Worm (Caenorhabditis elegans) whole organism, L4/young adult: ENCODE measurements around the gene C24A3.1.

Experiments
- W03F9.2 ChIP-seq: fragments of 150-350 bp; optimal IDR thresholded peaks from 2 replicates; lab custom pipeline; 2014; ENCODE audit warnings: missing biosample characterization, missing genetic modification characterization
- dao-5 ChIP-seq: sonication (generic microtip); optimal IDR thresholded peaks from 2 replicates; lab custom pipeline; 2016; ENCODE audit warnings: missing genotype, missing genetic modification characterization, moderate library complexity, missing compliant biosample characterization
- him-1 ChIP-seq: sonication (generic microtip); optimal IDR thresholded peaks from 2 replicates; lab custom pipeline; 2016; ENCODE audit warnings: missing genotype, missing genetic modification reagents, missing genetic modification characterization, missing compliant biosample characterization

Gene C24A3.1

DNA sequence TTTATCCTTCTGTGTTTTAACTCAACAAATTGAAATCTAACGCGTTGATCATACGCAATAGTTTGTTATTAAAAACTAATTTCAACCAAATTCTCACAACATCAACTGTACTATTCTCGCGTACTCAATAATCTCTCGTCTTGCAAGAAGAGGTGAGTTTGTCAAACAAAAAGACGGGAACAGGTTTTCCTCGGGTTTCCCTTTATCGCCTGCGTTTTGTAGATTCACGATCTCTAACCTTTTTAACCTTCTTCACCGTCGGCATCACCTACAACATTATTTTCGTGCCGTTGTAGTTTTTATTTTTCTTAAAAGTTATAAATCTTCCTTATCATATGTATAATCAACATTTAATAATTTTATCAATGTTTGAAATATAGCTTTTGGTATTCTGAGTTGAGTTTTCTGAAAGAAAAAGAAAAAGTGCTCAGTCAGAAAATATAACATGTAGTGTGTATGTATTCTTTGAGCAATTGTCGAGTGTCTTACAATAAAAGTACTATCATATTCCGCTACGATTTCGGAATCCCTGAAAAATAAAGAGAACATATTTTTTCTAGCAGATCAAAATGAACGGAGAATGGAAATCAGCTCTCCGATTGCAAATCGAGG lies 30.1 kb downstream of the C24A3.1 start, which contains the start of gene snf-12:
TSS of gene snf-12 (plus strand) at position 562 of the 612 bp plus-strand sequence.
- no peak for TF ChIP-seq W03F9.2 (tag; lab: Kevin White, UChicago)
- TF ChIP-seq him-1 (tag; lab: Kevin White, UChicago): no peak
- TF ChIP-seq dao-5 (tag; lab: Kevin White, UChicago): no peak

DNA sequence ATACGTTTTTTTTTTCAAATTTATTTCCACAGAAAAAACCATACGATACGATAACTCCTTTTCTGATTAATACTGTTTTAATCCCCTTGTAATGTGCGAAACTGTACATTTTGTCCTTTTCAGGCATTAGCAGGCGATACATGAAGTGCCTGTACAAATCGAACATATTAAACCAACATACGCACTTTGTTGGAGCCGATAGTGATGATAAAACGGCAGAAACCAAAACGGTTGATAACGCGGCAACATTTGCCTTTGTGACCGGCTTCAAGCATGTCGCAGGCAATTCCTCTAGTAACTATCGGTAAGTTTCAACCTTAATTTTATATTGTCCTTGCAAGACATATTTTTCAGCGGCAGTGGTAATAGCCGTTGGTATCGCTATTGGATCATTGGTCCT lies 35.4 kb downstream of the C24A3.1 start, which contains the start of gene nep-22:
TSS of gene nep-22 (plus strand) at position 245 of the 400 bp plus-strand sequence.
- TF ChIP-seq dao-5 (tag; lab: Kevin White, UChicago) (no peak), W03F9.2 (tag; lab: Kevin White, UChicago) (no peak), him-1 (tag; lab: Kevin White, UChicago) (no peak)

DNA sequence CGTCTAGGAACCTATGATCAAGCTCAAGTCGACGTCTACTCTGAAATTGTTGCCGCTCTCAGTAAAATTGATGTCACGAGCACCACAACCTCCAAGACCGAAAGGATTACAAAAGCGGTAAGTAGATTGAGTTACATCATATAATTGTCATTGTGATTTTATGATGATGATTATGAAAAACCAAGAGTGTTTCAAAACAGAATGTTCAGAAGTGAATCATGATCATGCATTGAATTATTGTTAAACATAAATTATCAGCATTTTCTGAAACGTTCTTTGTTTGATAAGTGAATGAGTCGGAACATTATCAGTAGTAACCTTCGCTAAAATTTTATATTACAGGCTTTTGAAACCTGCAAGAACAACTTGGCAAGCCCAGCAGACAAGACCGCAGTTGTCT lies 36.3 kb downstream of the C24A3.1 start:
- TF ChIP-seq W03F9.2 (tag; lab: Kevin White, UChicago): no peak
- no peak for TF ChIP-seq him-1 (tag; lab: Kevin White, UChicago)
- no peak for TF ChIP-seq dao-5 (tag; lab: Kevin White, UChicago)

- TF ChIP-seq him-1 (tag; lab: Kevin White, UChicago): no peak
- TF ChIP-seq W03F9.2 (tag; lab: Kevin White, UChicago): no peak
These were observed 37.4 kb downstream of the C24A3.1 start for ce11 chrX:9036237-9036636.

DNA sequence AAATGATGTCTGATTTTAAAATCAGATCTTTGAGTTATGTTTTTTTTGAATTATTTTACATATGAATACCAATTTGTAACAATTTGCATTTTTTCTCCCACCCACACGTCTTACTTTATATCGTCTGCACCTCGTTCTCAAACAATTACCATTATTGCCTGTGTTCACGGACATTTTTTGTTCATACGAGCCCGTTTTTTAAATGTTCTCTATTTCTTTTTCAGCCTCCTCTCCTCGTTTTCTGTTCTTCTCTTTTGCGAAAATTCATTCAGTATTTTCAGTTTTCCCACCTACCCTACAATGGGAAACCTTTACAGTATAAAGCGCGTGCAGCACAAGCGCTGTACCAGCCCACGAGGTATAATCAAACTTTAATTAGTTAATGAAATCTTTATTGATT lies 47.0 kb downstream of the C24A3.1 start, which contains the start of gene prdm-14:
TSS of gene prdm-14 (plus strand) at position 301 of the 400 bp plus-strand sequence.
- TF ChIP-seq W03F9.2 (tag; lab: Kevin White, UChicago) (no peak), him-1 (tag; lab: Kevin White, UChicago) (no peak), dao-5 (tag; lab: Kevin White, UChicago) (no peak)

DNA sequence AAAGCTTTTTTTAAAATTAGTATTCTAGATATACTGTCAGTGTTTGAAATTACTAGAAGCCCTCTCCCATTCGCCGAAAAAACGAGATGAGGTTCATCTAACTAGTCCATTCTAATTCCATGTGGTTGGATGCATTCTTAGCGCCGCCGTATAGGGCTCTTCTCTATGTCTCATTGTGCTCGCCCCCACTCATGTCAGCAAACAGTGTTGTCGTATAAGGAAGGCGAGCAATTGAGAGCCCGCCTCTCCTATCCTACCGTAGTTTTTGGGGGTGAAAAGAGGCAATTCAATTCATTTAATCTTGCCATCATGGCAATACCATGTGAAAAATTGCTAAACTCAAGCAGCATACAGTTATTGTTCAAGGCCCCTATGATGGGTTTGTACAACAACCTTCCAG lies 49.8 kb downstream of the C24A3.1 start, which contains the start of gene F47E1.20:
TSS of gene F47E1.20 (plus strand) at position 301 of the 400 bp plus-strand sequence.
- TF ChIP-seq him-1 (tag; lab: Kevin White, UChicago): no peak
- TF ChIP-seq dao-5 (tag; lab: Kevin White, UChicago): no peak
- no peak for TF ChIP-seq W03F9.2 (tag; lab: Kevin White, UChicago)

- TF ChIP-seq him-1 (tag; lab: Kevin White, UChicago) (no peak), W03F9.2 (tag; lab: Kevin White, UChicago) (no peak), dao-5 (tag; lab: Kevin White, UChicago) (no peak)
These were observed 54.6 kb downstream of the C24A3.1 start for ce11 chrX:9053426-9053825.
